Fruit fly (Drosophila melanogaster) S2 (cell line): ENCODE results near the gene Nlp.

Experiments used
- CG8478 ChIP-seq: fragments of >200 bp; optimal IDR thresholded peaks from 2 replicates; lab custom pipeline; 2018
- CTCF ChIP-seq, 2 experiments: fragments of >200 bp; optimal IDR thresholded peaks; 2 replicates each; lab custom pipeline; 2018

dm6 chr3R:29981479-29981878, 23.1 kb upstream of the Nlp start:
- TF ChIP-seq CTCF (optimal IDR thresholded peaks at IDR 0.05; lab: Kevin White, UChicago) (no peak), CG8478 (lab: Kevin White, UChicago) (no peak)
